Worm (Caenorhabditis elegans) whole organism, L4 larva: ENCODE results near the gene pde-2.

Experiments used
- F49E8.2 ChIP-seq: sonication (generic microtip); optimal IDR thresholded peaks from 2 replicates; lab custom pipeline; 2016; ENCODE audit warnings: missing compliant biosample characterization, mild to moderate bottlenecking, missing genetic modification characterization, borderline replicate concordance
- ama-1 ChIP-seq: fragments of 150-350 bp; optimal IDR thresholded peaks from 2 replicates; lab custom pipeline; 2014; ENCODE audit warnings: inconsistent platforms, mixed read lengths
- ceh-32 ChIP-seq: sonication (generic microtip); optimal IDR thresholded peaks from 2 replicates; lab custom pipeline; 2016; ENCODE audit warnings: mild to moderate bottlenecking, missing genetic modification characterization, missing compliant biosample characterization; ENCODE audit not compliant: poor library complexity
- daf-12 ChIP-seq: fragments of 150-350 bp; optimal IDR thresholded peaks from 2 replicates; lab custom pipeline; 2014; ENCODE audit warnings: missing biosample characterization, missing genetic modification reagents, missing genetic modification characterization
- egl-27 ChIP-seq: sonication (generic microtip); optimal IDR thresholded peaks from 3 replicates; lab custom pipeline; 2017; ENCODE audit warnings: missing biosample characterization, missing genetic modification reagents, missing genetic modification characterization
- mdl-1 ChIP-seq, 2 experiments: fragments of 150-350 bp in 1 of 2; sonication (generic microtip) in 1 of 2; optimal IDR thresholded peaks; 2 replicates each; lab custom pipeline; 2014 to 2017; ENCODE audit warnings: missing biosample characterization in 2 of 2, missing genetic modification characterization in 2 of 2
- mxl-3 ChIP-seq: fragments of 200-800 bp; sonication (Bioruptor generic); optimal IDR thresholded peaks from 2 replicates; lab custom pipeline; 2018; ENCODE audit warnings: mild to moderate bottlenecking, missing genetic modification characterization, missing compliant biosample characterization
- nhr-111 ChIP-seq: fragments of 200-800 bp; sonication (Bioruptor generic); optimal IDR thresholded peaks from 2 replicates; lab custom pipeline; 2018; ENCODE audit warnings: mild to moderate bottlenecking, missing genetic modification characterization, missing compliant biosample characterization
- skn-1 ChIP-seq: fragments of 150-350 bp; optimal IDR thresholded peaks from 2 replicates; lab custom pipeline; 2014; ENCODE audit warnings: missing biosample characterization, missing genetic modification characterization
- snpc-4 ChIP-seq: fragments of 150-350 bp; optimal IDR thresholded peaks from 2 replicates; lab custom pipeline; 2014; ENCODE audit warnings: missing biosample characterization, missing genetic modification characterization
- unc-62 ChIP-seq, 3 experiments: fragments of 150-350 bp in 1 of 3; sonication (generic microtip); optimal IDR thresholded peaks in 2 of 3; peaks in 1 of 3; 1 replicate in 1 of 3; 2 replicates in 2 of 3; lab custom pipeline; 2014 to 2017; ENCODE audit warnings: missing biosample characterization in 3 of 3, missing genetic modification characterization in 3 of 3, missing genetic modification reagents in 3 of 3, missing genotype in 1 of 3

DNA sequence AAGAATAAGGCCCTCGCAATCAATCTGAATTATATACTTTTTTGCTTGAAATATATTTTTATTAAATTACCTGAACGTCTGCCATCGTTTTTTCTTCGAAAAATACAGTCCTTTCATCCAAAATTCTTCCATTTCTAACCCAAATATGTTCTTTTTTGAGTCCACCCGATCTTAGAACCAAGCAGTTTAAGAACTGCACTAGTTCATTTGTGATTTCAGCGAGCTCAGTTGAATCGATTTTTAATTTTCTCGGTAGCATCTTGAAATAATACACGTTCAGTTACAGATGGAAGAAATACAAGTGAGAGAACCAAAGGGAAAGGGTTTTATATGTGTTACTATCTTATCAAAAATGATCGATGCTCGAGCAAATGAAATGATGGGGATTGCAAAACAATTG is 17.8 kb upstream of the pde-2 start, which contains the start of gene F59B2.3:
- TF ChIP-seq snpc-4 (tag; lab: Kevin White, UChicago) (no peak), ama-1 (lab: Kevin White, UChicago) (no peak), daf-12 (tag; lab: Kevin White, UChicago) (no peak), ceh-32 (tag; lab: Kevin White, UChicago) (no peak), unc-62 (GFP tag; optimal IDR thresholded peaks at IDR 0.05 in 1 of 2; lab: Kevin White, UChicago) (no peak), unc-62 (tag; optimal IDR thresholded peaks at IDR 0.05; lab: Kevin White, UChicago) (no peak), F49E8.2 (tag; lab: Kevin White, UChicago) (no peak), mdl-1 (tag; optimal IDR thresholded peaks at IDR 0.05; lab: Kevin White, UChicago) (no peak), egl-27 (tag; lab: Kevin White, UChicago) (no peak), nhr-111 (GFP tag; lab: Kevin White, UChicago) (no peak), skn-1 (no peak), mxl-3 (GFP tag; lab: Kevin White, UChicago) (no peak)
